Worm (Caenorhabditis elegans) whole organism, L3 larva: ENCODE measurements around the gene nekl-4.

ENCODE experiments used
- pqm-1 ChIP-seq: fragments of 150-350 bp; optimal IDR thresholded peaks from 2 replicates; lab custom pipeline; 2017; ENCODE audit warnings: missing biosample characterization, missing genetic modification characterization, inconsistent platforms
- zag-1 ChIP-seq: fragments of 150-350 bp; optimal IDR thresholded peaks from 2 replicates; lab custom pipeline; 2014; ENCODE audit warnings: missing biosample characterization, missing genetic modification characterization
- ztf-11 ChIP-seq: fragments of 150-350 bp; optimal IDR thresholded peaks from 2 replicates; lab custom pipeline; 2014; ENCODE audit warnings: missing biosample characterization, missing genetic modification characterization

ce11 chrIII:5487087-5487603, 30.2 kb downstream of the nekl-4 start, which contains the start of gene osg-1:
- TF ChIP-seq pqm-1 (tag; lab: Kevin White, UChicago) (no peak), zag-1 (tag; lab: Kevin White, UChicago) (no peak), ztf-11 (tag; lab: Kevin White, UChicago) (no peak)
